Worm (Caenorhabditis elegans): ENCODE measurements around the gene hrg-5.

hrg-5 gene

ce11 chrIV:11031640-11032039 lies 2.4 kb upstream of the hrg-5 start:
- TF ChIP-seq unc-62 (GFP tag; optimal IDR thresholded peaks at IDR 0.05): no peak

- no peak for TF ChIP-seq unc-62 (GFP tag; optimal IDR thresholded peaks at IDR 0.05)
Observed at ce11 chrIV:11030893-11031292, 1.7 kb upstream of the hrg-5 start, which contains the start of gene hrg-4. hrg-4 (minus strand) TSS chrIV:11030993.

ce11 chrIV:11030117-11030516 lies 889 bp upstream of the hrg-5 start:
- no peak for TF ChIP-seq unc-62 (GFP tag; optimal IDR thresholded peaks at IDR 0.05)

ce11 chrIV:11027560-11027959 lies 1.7 kb downstream of the hrg-5 start:
- TF ChIP-seq unc-62 (GFP tag; optimal IDR thresholded peaks at IDR 0.05): no peak

- TF ChIP-seq unc-62 (GFP tag; optimal IDR thresholded peaks at IDR 0.05): no peak
Observed at ce11 chrIV:11026648-11027047, 2.6 kb downstream of the hrg-5 start.

ce11 chrIV:11025941-11026340 lies 3.3 kb downstream of the hrg-5 start:
- no peak for TF ChIP-seq unc-62 (GFP tag; optimal IDR thresholded peaks at IDR 0.05)

- no peak for TF ChIP-seq unc-62 (GFP tag; optimal IDR thresholded peaks at IDR 0.05)
Observed at ce11 chrIV:11022303-11022702, 6.9 kb downstream of the hrg-5 start, which contains the start of gene alh-3. alh-3 (plus strand) TSS chrIV:11022603.

ce11 chrIV:11021512-11022268 lies 7.5 kb downstream of the hrg-5 start, which contains the start of gene mogs-1:
mogs-1 (minus strand) TSS chrIV:11021928.
- no peak for TF ChIP-seq unc-62 (GFP tag; optimal IDR thresholded peaks at IDR 0.05)

ce11 chrIV:11019962-11020550 lies 9.2 kb downstream of the hrg-5 start, which contains the start of gene F13H10.8:
F13H10.8 (plus strand) TSS chrIV:11020517.
- TF ChIP-seq unc-62 (GFP tag; optimal IDR thresholded peaks at IDR 0.05): no peak

ce11 chrIV:11015881-11016280 lies 13.3 kb downstream of the hrg-5 start, which contains the start of gene F13H10.3:
F13H10.3 (minus strand) TSS chrIV:11015953.
- no peak for TF ChIP-seq unc-62 (GFP tag; optimal IDR thresholded peaks at IDR 0.05)

- TF ChIP-seq unc-62 (GFP tag; optimal IDR thresholded peaks at IDR 0.05): no peak
Observed at ce11 chrIV:11011920-11012319, 17.3 kb downstream of the hrg-5 start, which contains the start of gene ndx-9. ndx-9 (minus strand) TSS chrIV:11012020.

- TF ChIP-seq unc-62 (GFP tag; optimal IDR thresholded peaks at IDR 0.05): no peak
Observed at ce11 chrIV:11009928-11010327, 19.3 kb downstream of the hrg-5 start.

ce11 chrIV:11008996-11009395 lies 20.2 kb downstream of the hrg-5 start, which contains the start of gene F13H10.6:
F13H10.6 (plus strand) TSS chrIV:11009296.
- TF ChIP-seq unc-62 (GFP tag; optimal IDR thresholded peaks at IDR 0.05): no peak

ce11 chrIV:11008255-11008654 lies 21.0 kb downstream of the hrg-5 start:
- no peak for TF ChIP-seq unc-62 (GFP tag; optimal IDR thresholded peaks at IDR 0.05)

ce11 chrIV:11006868-11007267 lies 22.4 kb downstream of the hrg-5 start:
- TF ChIP-seq unc-62 (GFP tag; optimal IDR thresholded peaks at IDR 0.05): no peak

- no peak for TF ChIP-seq unc-62 (GFP tag; optimal IDR thresholded peaks at IDR 0.05)
Observed at ce11 chrIV:11006383-11006782, 22.8 kb downstream of the hrg-5 start.

- TF ChIP-seq unc-62 (GFP tag; optimal IDR thresholded peaks at IDR 0.05): no peak
Observed at ce11 chrIV:11004273-11004672, 25.0 kb downstream of the hrg-5 start, which contains the start of gene F13H10.1. F13H10.1 (plus strand) TSS chrIV:11004573.
